Worm (Caenorhabditis elegans): ENCODE measurements around the gene apc-2.
A peak's percentile ranks its signal among the peaks of the same experiment; 100 is the strongest.

apc-2 gene

ce11 chrIII:8044187-8044586 is 36.2 kb upstream of the apc-2 start, which contains the start of gene K12H4.5:
Gene K12H4.5 (plus strand): TSS chrIII:8044487.
- no peak for TF ChIP-seq nhr-25 (tag; optimal IDR thresholded peaks at IDR 0.05)
- TF ChIP-seq nhr-77 (tag; optimal IDR thresholded peaks at IDR 0.05) = no peak
- no peak for TF ChIP-seq nhr-11 (tag; optimal IDR thresholded peaks at IDR 0.05)

ce11 chrIII:8044717-8045116 is 35.7 kb upstream of the apc-2 start, which contains the start of gene spcs-3:
Gene spcs-3 (plus strand): TSS chrIII:8045017.
- no peak for TF ChIP-seq nhr-23 (tag; optimal IDR thresholded peaks at IDR 0.05)
- no peak for TF ChIP-seq R02D3.7 (tag; optimal IDR thresholded peaks at IDR 0.05)
- no peak for TF ChIP-seq alr-1 (tag; optimal IDR thresholded peaks at IDR 0.05)
- no peak for TF ChIP-seq mbf-1 (tag; optimal IDR thresholded peaks at IDR 0.05)
- TF ChIP-seq skn-1 (tag; optimal IDR thresholded peaks at IDR 0.05) = no peak
- TF ChIP-seq nhr-10 (tag; optimal IDR thresholded peaks at IDR 0.05) = no peak
- TF ChIP-seq nhr-21 (tag; optimal IDR thresholded peaks at IDR 0.05) = no peak
- no peak for TF ChIP-seq unc-62 (GFP tag; optimal IDR thresholded peaks at IDR 0.05)
- no peak for TF ChIP-seq zag-1 (tag; optimal IDR thresholded peaks at IDR 0.05)
- no peak for TF ChIP-seq elt-1 (tag; optimal IDR thresholded peaks at IDR 0.05)
- TF ChIP-seq egl-27 (tag; optimal IDR thresholded peaks at IDR 0.05) = no peak
- TF ChIP-seq blmp-1 (tag; optimal IDR thresholded peaks at IDR 0.05; ENCODE audit: insufficient read depth) = no peak
- TF ChIP-seq nhr-129 (tag; optimal IDR thresholded peaks at IDR 0.05) = no peak
- TF ChIP-seq peb-1 (tag; optimal IDR thresholded peaks at IDR 0.05) = no peak
- TF ChIP-seq lin-11 (tag; optimal IDR thresholded peaks at IDR 0.05) = no peak
- no peak for TF ChIP-seq lin-39 (tag; optimal IDR thresholded peaks at IDR 0.05)

ce11 chrIII:8045734-8046133 is 34.7 kb upstream of the apc-2 start, which contains the start of gene K12H4.3:
Gene K12H4.3 (plus strand): TSS chrIII:8046034.
- TF ChIP-seq nhr-12 (tag; optimal IDR thresholded peaks at IDR 0.05) = no peak
- TF ChIP-seq ztf-1 (GFP tag; conservative IDR thresholded peaks at IDR 0.05) = no peak
- TF ChIP-seq elt-1 (tag; optimal IDR thresholded peaks at IDR 0.05) = no peak
- TF ChIP-seq zag-1 (tag; optimal IDR thresholded peaks at IDR 0.05) = no peak
- no peak for TF ChIP-seq nhr-6 (tag; optimal IDR thresholded peaks at IDR 0.05)
- TF ChIP-seq ZK546.5 (tag; optimal IDR thresholded peaks at IDR 0.05) = no peak
- TF ChIP-seq lin-39 (tag; optimal IDR thresholded peaks at IDR 0.05) = no peak
- no peak for TF ChIP-seq peb-1 (tag; optimal IDR thresholded peaks at IDR 0.05)
- TF ChIP-seq fos-1 (tag; optimal IDR thresholded peaks at IDR 0.05) = no peak
- no peak for TF ChIP-seq elt-3 (tag; optimal IDR thresholded peaks at IDR 0.05)
- no peak for TF ChIP-seq skn-1 (tag; optimal IDR thresholded peaks at IDR 0.05)
- TF ChIP-seq aly-2 (tag; optimal IDR thresholded peaks at IDR 0.05) = no peak
- TF ChIP-seq F13H6.1 (tag; optimal IDR thresholded peaks at IDR 0.05) = no peak
- no peak for TF ChIP-seq mab-5 (tag; optimal IDR thresholded peaks at IDR 0.05)
- TF ChIP-seq ceh-16 (tag; optimal IDR thresholded peaks at IDR 0.05) = no peak
- TF ChIP-seq ztf-4 (tag; optimal IDR thresholded peaks at IDR 0.05) = no peak
- TF ChIP-seq R02D3.7 (tag; optimal IDR thresholded peaks at IDR 0.05) = no peak
- no peak for TF ChIP-seq sem-4 (tag; optimal IDR thresholded peaks at IDR 0.05)
- no peak for TF ChIP-seq crh-2 (tag; optimal IDR thresholded peaks at IDR 0.05)
- no peak for TF ChIP-seq alr-1 (tag; optimal IDR thresholded peaks at IDR 0.05)

- TF ChIP-seq lin-11 (tag; optimal IDR thresholded peaks at IDR 0.05) (no peak), mdl-1 (tag; optimal IDR thresholded peaks at IDR 0.05) (no peak), nhr-129 (tag; optimal IDR thresholded peaks at IDR 0.05) (no peak), skn-1 (tag; optimal IDR thresholded peaks at IDR 0.05) (no peak), ztf-1 (GFP tag; conservative IDR thresholded peaks at IDR 0.05) (no peak), elt-3 (tag; optimal IDR thresholded peaks at IDR 0.05) (no peak), aly-2 (tag; optimal IDR thresholded peaks at IDR 0.05) (no peak), fos-1 (tag; optimal IDR thresholded peaks at IDR 0.05) (no peak), lsy-2 (tag; optimal IDR thresholded peaks at IDR 0.05) (no peak), ceh-82 (tag; optimal IDR thresholded peaks at IDR 0.05) (no peak), unc-39 (tag; optimal IDR thresholded peaks at IDR 0.05) (no peak), unc-62 (GFP tag; optimal IDR thresholded peaks at IDR 0.05) (no peak), blmp-1 (tag; optimal IDR thresholded peaks at IDR 0.05; ENCODE audit: insufficient read depth) (no peak), peb-1 (tag; optimal IDR thresholded peaks at IDR 0.05) (no peak), zag-1 (tag; optimal IDR thresholded peaks at IDR 0.05) (no peak)
These were observed 33.0 kb upstream of the apc-2 start, which contains the start of gene K12H4.2 for ce11 chrIII:8047412-8047811. Gene K12H4.2 (plus strand): TSS chrIII:8047712.

- no peak for TF ChIP-seq peb-1 (tag; optimal IDR thresholded peaks at IDR 0.05)
- no peak for TF ChIP-seq unc-55 (GFP tag; optimal IDR thresholded peaks at IDR 0.05)
- TF ChIP-seq ztf-11 (tag; optimal IDR thresholded peaks at IDR 0.05) = no peak
- TF ChIP-seq lin-13 (GFP tag; optimal IDR thresholded peaks at IDR 0.05) = no peak
- TF ChIP-seq Y55F3AM.14 (GFP tag; optimal IDR thresholded peaks at IDR 0.05) = no peak
- TF ChIP-seq fos-1 (tag; optimal IDR thresholded peaks at IDR 0.05) = peak; percentile 93
- no peak for TF ChIP-seq F13H6.1 (tag; optimal IDR thresholded peaks at IDR 0.05)
- TF ChIP-seq lin-11 (tag; optimal IDR thresholded peaks at IDR 0.05) = no peak
- TF ChIP-seq sma-9 (GFP tag; optimal IDR thresholded peaks at IDR 0.05) = peak; percentile 1
- TF ChIP-seq sma-9 (tag; optimal IDR thresholded peaks at IDR 0.05) = no peak
- TF ChIP-seq skn-1 (tag; optimal IDR thresholded peaks at IDR 0.05) = peak; percentile 26
- TF ChIP-seq crh-2 (tag; optimal IDR thresholded peaks at IDR 0.05) = peak; percentile 63
These were observed 29.5 kb upstream of the apc-2 start, which contains the start of gene K12H4.7 for ce11 chrIII:8050944-8051343. Gene K12H4.7 (minus strand): TSS chrIII:8051081.

Data from whole organism, L2 larva.